Worm (Caenorhabditis elegans) whole organism, early embryonic: Measurements from ENCODE around the gene ssna-1.
A peak's percentile ranks its signal among the peaks of the same experiment; 100 is the strongest.

Experiments
- B0310.2 ChIP-seq: sonication (generic microtip); optimal IDR thresholded peaks from 2 replicates; lab custom pipeline; 2016; ENCODE audit warnings: mild to moderate bottlenecking, missing genetic modification characterization, missing compliant biosample characterization
- F13C5.2 ChIP-seq: sonication (generic microtip); optimal IDR thresholded peaks from 2 replicates; lab custom pipeline; 2017; ENCODE audit warnings: mild to moderate bottlenecking, missing genetic modification characterization, inconsistent platforms, missing compliant biosample characterization
- aly-1 ChIP-seq: sonication (generic microtip); optimal IDR thresholded peaks from 2 replicates; lab custom pipeline; 2016; ENCODE audit warnings: missing genetic modification characterization, missing compliant biosample characterization
- ama-1 ChIP-seq: fragments of 150-350 bp; optimal IDR thresholded peaks from 2 replicates; lab custom pipeline; 2014
- ceh-13 ChIP-seq: fragments of 200-800 bp; sonication (Bioruptor generic); optimal IDR thresholded peaks from 2 replicates; lab custom pipeline; 2018; ENCODE audit warnings: mild to moderate bottlenecking, missing genetic modification characterization, missing compliant biosample characterization
- ceh-36 ChIP-seq: sonication (generic microtip); optimal IDR thresholded peaks from 2 replicates; lab custom pipeline; 2016; ENCODE audit warnings: missing genetic modification characterization, inconsistent platforms, missing compliant biosample characterization
- ets-7 ChIP-seq: sonication (generic microtip); optimal IDR thresholded peaks from 2 replicates; lab custom pipeline; 2016; ENCODE audit warnings: missing genotype, missing genetic modification characterization, missing compliant biosample characterization
- flt-1 ChIP-seq: fragments of 200-800 bp; sonication (Bioruptor generic); IDR thresholded peaks from 2 replicates; pipeline ENCODE4 v1.3.6; 2022; ENCODE audit warnings: missing genetic modification characterization, missing compliant biosample characterization
- hmbx-1 ChIP-seq: sonication (generic microtip); optimal IDR thresholded peaks from 2 replicates; lab custom pipeline; 2016; ENCODE audit warnings: mild to moderate bottlenecking, missing genetic modification characterization, missing compliant biosample characterization
- hmg-4 ChIP-seq: fragments of 200-800 bp; sonication (Bioruptor generic); optimal IDR thresholded peaks from 2 replicates; lab custom pipeline; 2018; ENCODE audit warnings: mild to moderate bottlenecking, missing genetic modification characterization, missing compliant biosample characterization
- hnd-1 ChIP-seq: sonication (generic microtip); optimal IDR thresholded peaks from 2 replicates; lab custom pipeline; 2016; ENCODE audit warnings: missing genetic modification characterization, missing compliant biosample characterization
- pes-1 ChIP-seq: fragments of 200-800 bp; sonication (Bioruptor generic); IDR thresholded peaks from 2 replicates; pipeline ENCODE4 v1.3.6; 2022; ENCODE audit warnings: missing genetic modification reagents, missing genetic modification characterization, missing compliant biosample characterization
- scrt-1 ChIP-seq: fragments of 200-800 bp; sonication (Bioruptor generic); IDR thresholded peaks from 2 replicates; pipeline ENCODE4 v1.3.6; 2022; ENCODE audit warnings: missing genetic modification characterization, missing compliant biosample characterization
- sea-1 ChIP-seq: fragments of 200-800 bp; sonication (Bioruptor generic); conservative IDR thresholded peaks from 2 replicates; pipeline ENCODE4 v1.3.6; 2022; ENCODE audit warnings: missing genetic modification characterization, missing compliant biosample characterization
- tbx-11 ChIP-seq: fragments of 200-800 bp; sonication (Bioruptor generic); IDR thresholded peaks from 2 replicates; pipeline ENCODE4 v1.3.6; 2022; ENCODE audit warnings: missing genetic modification characterization, missing compliant biosample characterization
- tbx-37 ChIP-seq: fragments of 200-800 bp; sonication (Bioruptor generic); conservative IDR thresholded peaks from 2 replicates; pipeline ENCODE4 v1.3.6; 2022; ENCODE audit warnings: missing genetic modification reagents, missing genetic modification characterization, missing compliant biosample characterization
- tra-4 ChIP-seq: sonication (generic microtip); optimal IDR thresholded peaks from 2 replicates; lab custom pipeline; 2017; ENCODE audit warnings: missing genetic modification characterization, missing compliant biosample characterization

Gene ssna-1

DNA sequence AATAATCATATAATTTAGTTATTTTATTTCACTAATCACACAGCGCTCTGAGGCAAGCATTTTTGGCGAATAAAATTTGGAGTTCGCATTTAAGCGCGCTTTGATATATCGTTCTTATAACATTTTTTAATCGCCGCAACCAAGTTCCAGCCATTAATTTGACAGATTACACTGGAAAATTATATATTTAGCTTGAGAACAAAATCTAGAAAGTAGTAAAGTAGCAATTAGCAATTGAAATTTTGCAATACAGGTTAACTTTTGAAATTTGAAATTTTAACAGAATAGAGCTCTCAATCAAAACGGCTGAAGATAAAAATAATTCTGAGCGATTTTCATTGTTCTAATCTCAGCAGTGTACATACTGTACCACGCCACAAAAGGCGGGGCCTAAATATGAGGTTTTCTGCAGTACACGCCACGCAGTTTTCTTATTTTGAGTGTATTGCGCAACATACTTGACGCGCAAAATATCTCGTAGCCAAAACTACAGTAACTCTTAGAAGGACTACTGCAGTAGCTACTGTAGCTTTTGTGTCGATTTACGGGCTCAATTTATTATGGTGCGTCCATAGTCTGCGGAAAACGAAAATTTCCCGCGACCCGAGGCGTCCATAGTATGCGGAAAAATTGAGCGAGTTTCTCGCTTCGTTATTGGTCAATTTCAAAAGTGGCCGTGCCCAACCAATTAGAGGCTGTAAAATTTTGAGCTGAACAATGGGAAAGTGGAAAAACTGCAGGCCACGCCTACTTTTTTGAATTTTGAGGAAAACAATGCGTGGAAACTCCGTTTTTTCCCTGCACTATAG lies 39.4 kb downstream of the ssna-1 start:
- TF ChIP-seq pes-1 = 0 out of 2 replicates have a peak, but pooled peaks have one; percentile 17
- no peak for TF ChIP-seq aly-1 (tag; lab: Kevin White, UChicago)

DNA sequence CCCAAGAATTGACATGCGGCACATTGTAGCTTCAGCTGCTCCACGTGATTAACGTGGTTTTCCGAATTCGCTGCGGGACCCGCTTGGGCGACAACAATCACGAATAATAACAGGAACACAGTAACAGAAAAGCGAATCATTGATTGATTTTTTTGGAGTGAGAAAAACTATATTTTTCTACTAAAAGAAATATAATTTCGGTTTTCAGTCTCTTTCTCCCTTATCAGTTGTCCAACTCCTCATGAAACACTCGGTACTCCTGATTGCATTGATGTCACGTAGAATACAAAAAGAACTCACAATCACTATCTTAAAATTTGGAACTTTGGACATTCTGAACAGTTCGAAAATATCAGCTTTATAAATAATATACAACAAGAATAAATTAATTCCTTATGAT lies 41.0 kb downstream of the ssna-1 start, which contains the start of gene Y66H1A.5:
Gene Y66H1A.5 (minus strand): TSS at position 265 of the 400 bp plus-strand sequence.
- TF ChIP-seq hmbx-1 (tag; lab: Kevin White, UChicago) (no peak), flt-1 (GFP tag; lab: Robert Waterston, UW) (no peak), tbx-37 (GFP tag; lab: Robert Waterston, UW) (no peak), hnd-1 (tag; lab: Kevin White, UChicago) (no peak), tbx-11 (GFP tag; lab: Robert Waterston, UW) (no peak), ceh-36 (tag; lab: Kevin White, UChicago) (no peak), pes-1 (no peak), B0310.2 (tag; lab: Kevin White, UChicago) (no peak), ceh-13 (GFP tag; lab: Kevin White, UChicago) (no peak), hmg-4 (GFP tag; lab: Kevin White, UChicago) (no peak), ama-1 (lab: Kevin White, UChicago) (no peak), tra-4 (tag; lab: Kevin White, UChicago) (no peak), aly-1 (tag; lab: Kevin White, UChicago) (no peak), ets-7 (tag; lab: Kevin White, UChicago) (no peak), F13C5.2 (tag; lab: Kevin White, UChicago) (no peak), scrt-1 (GFP tag; lab: Robert Waterston, UW) (no peak), sea-1 (no peak)
